Fruit fly (Drosophila melanogaster) whole organism, embryonic: Measurements from ENCODE around the gene Cyp12a4.

Experiments used
- Bdp1 ChIP-seq: fragments of 200-800 bp; sonication (Bioruptor generic); optimal IDR thresholded peaks from 3 replicates; lab custom pipeline; 2016; ENCODE audit warnings: missing biosample characterization, missing genetic modification characterization
- Bgb ChIP-seq: fragments of 200-800 bp; sonication (Bioruptor generic); IDR thresholded peaks from 2 replicates; pipeline ENCODE4 v1.3.6; 2022; ENCODE audit warnings: missing biosample characterization, missing genetic modification characterization; ENCODE audit not compliant: partially characterized antibody
- CG12744 ChIP-seq: fragments of 200-800 bp; sonication (Bioruptor generic); optimal IDR thresholded peaks from 2 replicates; lab custom pipeline; 2016; ENCODE audit warnings: missing biosample characterization, missing genetic modification characterization
- CG14050 ChIP-seq: fragments of 200-800 bp; sonication (Bioruptor generic); IDR thresholded peaks from 3 replicates; pipeline ENCODE4 v1.3.6; 2022; ENCODE audit warnings: missing biosample characterization, missing genetic modification characterization
- CG1529 ChIP-seq: fragments of 200-800 bp; sonication (Bioruptor generic); optimal IDR thresholded peaks from 3 replicates; lab custom pipeline; 2018; ENCODE audit warnings: missing biosample characterization, missing genetic modification characterization
- CG17359 ChIP-seq: fragments of 200-800 bp; sonication (Bioruptor generic); optimal IDR thresholded peaks from 3 replicates; lab custom pipeline; 2018; ENCODE audit warnings: missing biosample characterization, mild to moderate bottlenecking, missing genetic modification characterization, moderate library complexity
- CG17361 ChIP-seq: fragments of 200-800 bp; sonication (Bioruptor generic); IDR thresholded peaks from 3 replicates; pipeline ENCODE4 v1.3.6; 2022; ENCODE audit warnings: missing biosample characterization, missing genetic modification characterization
- CG17612 ChIP-seq: fragments of 200-800 bp; sonication (Bioruptor generic); IDR thresholded peaks from 2 replicates; pipeline ENCODE4 v1.3.6; 2022; ENCODE audit warnings: missing biosample characterization, missing genetic modification characterization
- CG17829 ChIP-seq: fragments of 200-800 bp; optimal IDR thresholded peaks from 2 replicates; lab custom pipeline; 2019; ENCODE audit warnings: missing biosample characterization, mild to moderate bottlenecking, missing genetic modification characterization, moderate library complexity
- CG18599 ChIP-seq: fragments of 200-800 bp; sonication (Bioruptor generic); optimal IDR thresholded peaks from 3 replicates; lab custom pipeline; 2017; ENCODE audit warnings: missing biosample characterization, missing genetic modification characterization, mild to moderate bottlenecking, moderate library complexity, missing genetic modification reagents
- CG2678 ChIP-seq: fragments of 200-800 bp; sonication (Bioruptor generic); optimal IDR thresholded peaks from 3 replicates; lab custom pipeline; 2019; ENCODE audit warnings: missing biosample characterization, mild to moderate bottlenecking, missing genetic modification characterization, moderate library complexity
- CG2889 ChIP-seq: fragments of 200-800 bp; sonication (Bioruptor generic); IDR thresholded peaks from 3 replicates; pipeline ENCODE4 v1.3.6; 2022; ENCODE audit warnings: missing biosample characterization, missing genetic modification characterization
- CG30431 ChIP-seq: fragments of 200-800 bp; sonication (Bioruptor generic); optimal IDR thresholded peaks from 2 replicates; lab custom pipeline; 2017; ENCODE audit warnings: missing biosample characterization, missing genetic modification characterization
- CG3281 ChIP-seq: fragments of 200-800 bp; sonication (Bioruptor generic); optimal IDR thresholded peaks from 3 replicates; lab custom pipeline; 2017; ENCODE audit warnings: missing biosample characterization, mild to moderate bottlenecking, missing genetic modification characterization
- CG33557 ChIP-seq: fragments of 200-800 bp; sonication (Bioruptor generic); optimal IDR thresholded peaks from 2 replicates; lab custom pipeline; 2019; ENCODE audit warnings: missing biosample characterization, mild to moderate bottlenecking, missing genetic modification characterization, moderate library complexity
- CG3838 ChIP-seq: fragments of 200-800 bp; sonication (Bioruptor generic); optimal IDR thresholded peaks from 3 replicates; lab custom pipeline; 2016; ENCODE audit warnings: missing biosample characterization, missing genetic modification characterization
- CG4360 ChIP-seq: fragments of 200-800 bp; sonication (Bioruptor generic); IDR thresholded peaks from 2 replicates; pipeline ENCODE4 v1.3.6; 2022; ENCODE audit warnings: missing biosample characterization, missing genetic modification characterization
- CG6765 ChIP-seq: fragments of 200-800 bp; sonication (Bioruptor generic); optimal IDR thresholded peaks from 3 replicates; lab custom pipeline; 2017; ENCODE audit warnings: missing biosample characterization, mild to moderate bottlenecking, missing genetic modification characterization
- CG7963 ChIP-seq: fragments of 200-800 bp; sonication (Bioruptor generic); IDR thresholded peaks from 3 replicates; pipeline ENCODE4 v1.3.6; 2022; ENCODE audit warnings: missing biosample characterization, missing genetic modification characterization; ENCODE audit not compliant: partially characterized antibody
- CG8290 ChIP-seq, 3 experiments: fragments of 200-800 bp; sonication (Bioruptor generic); optimal IDR thresholded peaks; 2 replicates each; lab custom pipeline; 2016 to 2019; ENCODE audit warnings: missing biosample characterization in 3 of 3, missing genetic modification characterization in 3 of 3, mild to moderate bottlenecking in 2 of 3, moderate library complexity in 1 of 3
- CG8478 ChIP-seq: fragments of >200 bp; optimal IDR thresholded peaks from 2 replicates; lab custom pipeline; 2018
- CG8924 ChIP-seq: fragments of 200-800 bp; optimal IDR thresholded peaks from 3 replicates; lab custom pipeline; 2019; ENCODE audit warnings: missing biosample characterization, mild to moderate bottlenecking, missing genetic modification characterization, moderate library complexity
- CkIIα-i1 ChIP-seq: fragments of 200-800 bp; sonication (Bioruptor generic); IDR thresholded peaks from 2 replicates; pipeline ENCODE4 v1.3.6; 2022; ENCODE audit warnings: missing biosample characterization, missing genetic modification characterization
- Dbx ChIP-seq: fragments of 200-800 bp; sonication (Bioruptor generic); IDR thresholded peaks from 3 replicates; pipeline ENCODE4 v1.3.6; 2022; ENCODE audit warnings: missing biosample characterization, missing genetic modification characterization
- Dip3 ChIP-seq: fragments of 200-800 bp; sonication (Bioruptor generic); optimal IDR thresholded peaks from 3 replicates; lab custom pipeline; 2016; ENCODE audit warnings: missing biosample characterization, missing genetic modification characterization
- Drgx ChIP-seq: fragments of 200-800 bp; sonication (Bioruptor generic); IDR thresholded peaks from 2 replicates; pipeline ENCODE4 v1.3.6; 2022; ENCODE audit warnings: missing biosample characterization, missing genetic modification characterization
- Ets65A ChIP-seq: fragments of 200-800 bp; sonication (Bioruptor generic); peaks from one replicate; lab custom pipeline; 2016; ENCODE audit warnings: missing biosample characterization, missing genetic modification characterization
- HLHmδ ChIP-seq: fragments of 200-800 bp; sonication (Bioruptor generic); optimal IDR thresholded peaks from 2 replicates; lab custom pipeline; 2018; ENCODE audit warnings: missing biosample characterization, mild to moderate bottlenecking, missing genetic modification characterization, moderate library complexity
- Hand ChIP-seq: fragments of 200-800 bp; sonication (Bioruptor generic); optimal IDR thresholded peaks from 2 replicates; lab custom pipeline; 2017; ENCODE audit warnings: mild to moderate bottlenecking, missing biosample characterization, missing genetic modification reagents, missing genetic modification characterization
- Max ChIP-seq: fragments of 200-800 bp; sonication (Bioruptor generic); optimal IDR thresholded peaks from 2 replicates; lab custom pipeline; 2016; ENCODE audit warnings: missing biosample characterization, mild to moderate bottlenecking, missing genetic modification characterization
- NK7.1 ChIP-seq: fragments of 200-800 bp; sonication (Bioruptor generic); optimal IDR thresholded peaks from 3 replicates; lab custom pipeline; 2016; ENCODE audit warnings: missing biosample characterization, missing genetic modification characterization
- PHDP ChIP-seq: fragments of 200-800 bp; sonication (Bioruptor generic); optimal IDR thresholded peaks from 3 replicates; lab custom pipeline; 2018; ENCODE audit warnings: missing biosample characterization, mild to moderate bottlenecking, missing genetic modification characterization, moderate library complexity
- Sin3A ChIP-seq: fragments of >200 bp; optimal IDR thresholded peaks from 2 replicates; lab custom pipeline; 2018
- Sox102F ChIP-seq: fragments of 200-800 bp; sonication (Bioruptor generic); optimal IDR thresholded peaks from 2 replicates; lab custom pipeline; 2018; ENCODE audit warnings: missing biosample characterization, mild to moderate bottlenecking, missing genetic modification characterization, moderate library complexity
- aop ChIP-seq: fragments of 200-800 bp; sonication (Bioruptor generic); IDR thresholded peaks from 2 replicates; pipeline ENCODE4 v1.3.6; 2022; ENCODE audit warnings: missing biosample characterization, missing genetic modification characterization
- br ChIP-seq: fragments of >200 bp; optimal IDR thresholded peaks from 2 replicates; lab custom pipeline; 2017
- btn ChIP-seq: fragments of 200-800 bp; sonication (Bioruptor generic); optimal IDR thresholded peaks from 2 replicates; lab custom pipeline; 2016; ENCODE audit warnings: missing biosample characterization, missing genetic modification characterization
- cg ChIP-seq: fragments of 200-800 bp; sonication (Bioruptor generic); optimal IDR thresholded peaks from 3 replicates; lab custom pipeline; 2019; ENCODE audit warnings: missing biosample characterization, mild to moderate bottlenecking, missing genetic modification characterization, moderate library complexity
- dati ChIP-seq: fragments of 200-800 bp; sonication (Bioruptor generic); IDR thresholded peaks from 2 replicates; pipeline ENCODE4 v1.3.6; 2022; ENCODE audit warnings: missing biosample characterization, missing genetic modification characterization
- dpn ChIP-seq, 2 experiments: fragments of 200-800 bp; sonication (Bioruptor generic); optimal IDR thresholded peaks; 3 replicates each; lab custom pipeline; 2016; ENCODE audit warnings: missing biosample characterization in 2 of 2, missing genetic modification characterization in 2 of 2
- ewg ChIP-seq: fragments of 200-800 bp; sonication (Bioruptor generic); optimal IDR thresholded peaks from 3 replicates; lab custom pipeline; 2017; ENCODE audit warnings: mild to moderate bottlenecking, missing biosample characterization, missing genetic modification reagents, missing genetic modification characterization
- gcm ChIP-seq: fragments of 200-800 bp; sonication (Bioruptor generic); optimal IDR thresholded peaks from 2 replicates; lab custom pipeline; 2019; ENCODE audit warnings: missing biosample characterization, mild to moderate bottlenecking, missing genetic modification characterization, moderate library complexity
- grau ChIP-seq: fragments of 200-800 bp; optimal IDR thresholded peaks from 3 replicates; lab custom pipeline; 2019; ENCODE audit warnings: missing biosample characterization, mild to moderate bottlenecking, missing genetic modification characterization, moderate library complexity
- her ChIP-seq: fragments of 200-800 bp; sonication (Bioruptor generic); optimal IDR thresholded peaks from 2 replicates; lab custom pipeline; 2016; ENCODE audit warnings: missing biosample characterization, missing genetic modification characterization
- kah ChIP-seq: fragments of 200-800 bp; sonication (Bioruptor generic); optimal IDR thresholded peaks from 2 replicates; lab custom pipeline; 2018; ENCODE audit warnings: missing biosample characterization, mild to moderate bottlenecking, missing genetic modification characterization
- mld ChIP-seq: fragments of 200-800 bp; sonication (Bioruptor generic); IDR thresholded peaks from 3 replicates; pipeline ENCODE4 v1.3.6; 2022; ENCODE audit warnings: missing biosample characterization, missing genetic modification characterization; ENCODE audit not compliant: partially characterized antibody
- nau ChIP-seq: fragments of 200-800 bp; sonication (Bioruptor generic); optimal IDR thresholded peaks from 3 replicates; lab custom pipeline; 2017; ENCODE audit warnings: missing biosample characterization, mild to moderate bottlenecking, missing genetic modification characterization, missing genetic modification reagents
- pita ChIP-seq: fragments of 200-800 bp; sonication (Bioruptor generic); optimal IDR thresholded peaks from 2 replicates; lab custom pipeline; 2017; ENCODE audit warnings: missing biosample characterization, mild to moderate bottlenecking, missing genetic modification characterization
- prd ChIP-seq, 3 experiments: fragments of >200 bp in 2 of 3; fragments of 200-800 bp in 1 of 3; sonication (Bioruptor generic) in 1 of 3; optimal IDR thresholded peaks in 2 of 3; IDR thresholded peaks in 1 of 3; 2 replicates in 2 of 3; 3 replicates in 1 of 3; pipeline versions ENCODE4 v1.3.6 to Lab custom; 2017 to 2022; ENCODE audit warnings: missing biosample characterization in 1 of 3, missing genetic modification characterization in 1 of 3
- ro ChIP-seq: fragments of 200-800 bp; sonication (Bioruptor generic); IDR thresholded peaks from 2 replicates; pipeline ENCODE4 v1.3.6; 2022; ENCODE audit warnings: missing biosample characterization, missing genetic modification characterization
- stc ChIP-seq: fragments of 200-800 bp; sonication (Bioruptor generic); IDR thresholded peaks from 2 replicates; pipeline ENCODE4 v1.3.6; 2022; ENCODE audit warnings: missing biosample characterization, missing genetic modification characterization
- tna ChIP-seq: fragments of 200-800 bp; sonication (Bioruptor generic); IDR thresholded peaks from 2 replicates; pipeline ENCODE4 v1.3.6; 2022; ENCODE audit warnings: missing biosample characterization, missing genetic modification characterization; ENCODE audit not compliant: partially characterized antibody

The Cyp12a4 gene

dm6 chr3R:19105821-19106220 lies 29.1 kb upstream of the Cyp12a4 start (continued):
- TF ChIP-seq CG30431 (no peak), CG17829 (peak; percentile 44), PHDP (tag; lab: Kevin White, UChicago) (peak; percentile 34), br (lab: Kevin White, UChicago) (no peak), CG33557 (GFP tag; lab: Kevin White, UChicago) (no peak), grau (tag; lab: Kevin White, UChicago) (peak; percentile 27), Hand (GFP tag; lab: Kevin White, UChicago) (no peak), ro (GFP tag; lab: Robert Waterston, UW) (no peak), CG6765 (GFP tag; lab: Kevin White, UChicago) (no peak), ewg (GFP tag; lab: Kevin White, UChicago) (peak; percentile 27), gcm (GFP tag; lab: Kevin White, UChicago) (peak; percentile 32), CG7963 (GFP tag; lab: Robert Waterston, UW) (no peak), CG8924 (tag; lab: Kevin White, UChicago) (peak; percentile 19), HLHmδ (GFP tag; lab: Kevin White, UChicago) (no peak), NK7.1 (GFP tag; lab: Kevin White, UChicago) (no peak), stc (GFP tag; lab: Robert Waterston, UW) (peak; percentile 19; the same call in 1 of the 2 replicates), CG2678 (tag; lab: Kevin White, UChicago) (peak; percentile 14), CG2889 (GFP tag; lab: Robert Waterston, UW) (no peak), pita (GFP tag; lab: Kevin White, UChicago) (no peak), CkIIα-i1 (no peak), her (GFP tag; lab: Kevin White, UChicago) (no peak), Bgb (GFP tag; lab: Robert Waterston, UW) (no peak), CG12744 (GFP tag; lab: Kevin White, UChicago) (no peak), Ets65A (GFP tag; lab: Kevin White, UChicago) (no peak), CG3281 (GFP tag; lab: Kevin White, UChicago) (no peak), dati (GFP tag; lab: Robert Waterston, UW) (no peak), kah (GFP tag; lab: Kevin White, UChicago) (no peak), CG4360 (no peak), CG17361 (peak; percentile 46; the same call in 1 of the 3 replicates), aop (GFP tag; lab: Robert Waterston, UW) (no peak), mld (no peak), Dbx (no peak), CG14050 (GFP tag; lab: Robert Waterston, UW) (no peak), CG18599 (GFP tag; lab: Kevin White, UChicago) (no peak), Max (no peak), CG3838 (no peak), CG8478 (lab: Kevin White, UChicago) (no peak), Sin3A (lab: Kevin White, UChicago) (no peak), prd (optimal IDR thresholded peaks at IDR 0.05; lab: Kevin White, UChicago) (no peak), prd (GFP tag; IDR thresholded peaks at IDR 0.05; lab: Robert Waterston, UW) (peak; percentile 63; the same call in 2 of the 3 replicates), dpn (GFP tag; optimal IDR thresholded peaks at IDR 0.05; lab: Kevin White, UChicago) (no peak), tna (no peak), btn (GFP tag; lab: Kevin White, UChicago) (no peak), CG17359 (peak; percentile 40), Dip3 (GFP tag; lab: Kevin White, UChicago) (no peak), Bdp1 (no peak), nau (no peak), CG17612 (no peak), cg (GFP tag; lab: Kevin White, UChicago) (no peak), CG1529 (no peak), Drgx (peak; percentile 80), CG8290 (GFP tag; optimal IDR thresholded peaks at IDR 0.05; lab: Kevin White, UChicago) (no peak), CG8290 (tag; optimal IDR thresholded peaks at IDR 0.05; lab: Kevin White, UChicago) (no peak), Sox102F (GFP tag; lab: Kevin White, UChicago) (peak; percentile 67)
